Worm (Caenorhabditis elegans): ENCODE results near the gene F47D12.9.

F47D12.9 gene

DNA sequence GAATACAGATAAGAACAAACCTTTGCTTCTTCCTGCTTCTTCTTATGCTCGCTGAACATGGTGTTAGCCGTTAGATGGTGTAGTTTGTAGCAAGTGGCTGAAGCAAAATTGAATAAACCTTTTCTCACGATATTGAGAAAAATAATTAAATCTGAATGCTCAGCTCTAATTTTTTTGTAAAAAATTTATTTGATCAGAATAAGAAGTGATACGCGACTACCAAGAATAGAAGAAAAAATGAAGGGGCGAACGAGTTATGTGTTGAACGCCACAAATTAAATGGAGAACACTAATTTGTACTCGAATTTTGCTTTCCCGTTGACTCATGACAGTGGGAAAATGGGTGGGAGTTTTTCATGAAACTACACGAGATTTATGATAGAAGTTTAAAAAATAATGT, 40.0 kb upstream of the F47D12.9 start, which contains the start of gene C56G2.9:
Gene C56G2.9, minus strand, starts transcription at position 101 of the 400 bp plus-strand sequence.
- no peak for TF ChIP-seq Y55F3AM.14 (GFP tag; optimal IDR thresholded peaks at IDR 0.05)
- no peak for TF ChIP-seq mbf-1 (tag; optimal IDR thresholded peaks at IDR 0.05)
- TF ChIP-seq egl-27 (tag; optimal IDR thresholded peaks at IDR 0.05): no peak
- no peak for TF ChIP-seq blmp-1 (tag; optimal IDR thresholded peaks at IDR 0.05; ENCODE audit: insufficient read depth)
- no peak for TF ChIP-seq dmd-4 (tag; optimal IDR thresholded peaks at IDR 0.05)
- no peak for TF ChIP-seq ztf-4 (tag; optimal IDR thresholded peaks at IDR 0.05)

DNA sequence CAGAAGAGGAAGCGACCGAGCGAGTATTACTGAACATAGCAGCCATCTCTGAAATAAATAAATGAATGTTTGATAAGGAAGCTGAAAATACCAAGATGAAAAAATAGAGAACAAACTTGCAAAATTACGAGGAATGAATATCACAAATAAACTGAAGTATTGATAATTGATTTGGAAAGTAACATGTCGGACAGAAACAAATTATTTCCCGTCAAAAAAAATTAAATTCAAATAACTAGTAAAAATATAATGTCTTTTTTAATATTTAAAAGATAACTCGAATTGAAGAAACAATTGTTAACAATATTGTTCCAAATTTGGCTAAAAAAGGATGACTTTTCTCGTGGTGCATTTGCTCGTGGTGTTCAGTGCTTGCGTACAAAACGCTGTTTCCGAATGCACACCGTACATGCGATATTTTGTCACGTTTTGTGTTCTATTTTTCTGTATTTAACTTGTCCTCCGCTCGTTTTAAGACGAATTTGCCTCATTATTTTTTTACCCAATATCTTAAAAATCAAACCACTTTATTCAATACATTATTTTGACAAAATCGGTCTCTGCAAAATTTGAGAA, 38.8 kb upstream of the F47D12.9 start, which contains the start of gene rpn-13:
Gene rpn-13, minus strand, starts transcription at position 51 of the 576 bp plus-strand sequence.
- peak; percentile 48 for TF ChIP-seq gmeb-1 (tag; optimal IDR thresholded peaks at IDR 0.05)
- no peak for TF ChIP-seq nhr-6 (tag; optimal IDR thresholded peaks at IDR 0.05)
- TF ChIP-seq zag-1 (tag; optimal IDR thresholded peaks at IDR 0.05): no peak
- peak; percentile 86 to 98 for TF ChIP-seq lsy-2 (tag; optimal IDR thresholded peaks at IDR 0.05)
- TF ChIP-seq skn-1 (tag; optimal IDR thresholded peaks at IDR 0.05): peak; percentile 76
- TF ChIP-seq ceh-16 (tag; optimal IDR thresholded peaks at IDR 0.05): no peak
- peak; percentile 55 for TF ChIP-seq lin-13 (GFP tag; optimal IDR thresholded peaks at IDR 0.05)
- peak; percentile 36 for TF ChIP-seq fos-1 (tag; optimal IDR thresholded peaks at IDR 0.05)
- peak; percentile 58 for TF ChIP-seq crh-2 (tag; optimal IDR thresholded peaks at IDR 0.05)
- TF ChIP-seq unc-55 (GFP tag; optimal IDR thresholded peaks at IDR 0.05): peak; percentile 83
- TF ChIP-seq nhr-129 (tag; optimal IDR thresholded peaks at IDR 0.05): peak; percentile 79
- peak; percentile 81 for TF ChIP-seq C34F6.9 (tag; optimal IDR thresholded peaks at IDR 0.05)
- peak in 1 of 2 experiments; percentile 8 for TF ChIP-seq mdl-1 (tag; optimal IDR thresholded peaks at IDR 0.05)
- TF ChIP-seq F13H6.1 (tag; optimal IDR thresholded peaks at IDR 0.05): no peak
- TF ChIP-seq nhr-25 (tag; optimal IDR thresholded peaks at IDR 0.05): peak; percentile 38

DNA sequence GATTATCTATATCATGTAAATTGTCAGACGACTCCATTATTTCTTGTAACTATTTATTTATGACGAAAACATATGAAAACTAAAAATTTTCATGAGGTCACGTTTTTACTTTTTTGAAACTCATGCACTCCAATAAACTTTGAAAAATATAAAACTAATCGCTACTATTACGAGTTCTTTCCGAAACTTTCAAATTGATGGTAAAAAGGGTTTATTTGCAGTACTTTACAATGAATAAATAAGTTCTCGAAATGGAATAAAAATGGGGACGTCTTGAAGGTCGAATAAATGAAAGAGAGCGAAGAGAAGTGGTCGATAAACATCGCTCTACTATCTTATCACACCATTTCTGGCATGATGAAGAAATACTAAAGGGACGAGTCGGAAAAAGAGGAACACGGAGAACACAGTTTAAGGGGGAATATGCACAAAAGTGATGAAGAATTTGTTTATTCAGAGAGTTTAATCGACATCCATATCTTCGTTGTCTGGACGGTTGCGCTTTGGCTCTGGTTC, 36.8 kb upstream of the F47D12.9 start, which contains the start of gene let-767:
Gene let-767, minus strand, starts transcription at position 51 of the 516 bp plus-strand sequence.
- TF ChIP-seq egl-27 (tag; optimal IDR thresholded peaks at IDR 0.05) (no peak), dmd-4 (tag; optimal IDR thresholded peaks at IDR 0.05) (no peak), fos-1 (tag; optimal IDR thresholded peaks at IDR 0.05) (peak; percentile 35), crh-2 (tag; optimal IDR thresholded peaks at IDR 0.05) (peak; percentile 27), gmeb-1 (tag; optimal IDR thresholded peaks at IDR 0.05) (peak; percentile 25), sma-9 (GFP tag; optimal IDR thresholded peaks at IDR 0.05) (peak; percentile 6), sma-9 (tag; optimal IDR thresholded peaks at IDR 0.05) (no peak)

DNA sequence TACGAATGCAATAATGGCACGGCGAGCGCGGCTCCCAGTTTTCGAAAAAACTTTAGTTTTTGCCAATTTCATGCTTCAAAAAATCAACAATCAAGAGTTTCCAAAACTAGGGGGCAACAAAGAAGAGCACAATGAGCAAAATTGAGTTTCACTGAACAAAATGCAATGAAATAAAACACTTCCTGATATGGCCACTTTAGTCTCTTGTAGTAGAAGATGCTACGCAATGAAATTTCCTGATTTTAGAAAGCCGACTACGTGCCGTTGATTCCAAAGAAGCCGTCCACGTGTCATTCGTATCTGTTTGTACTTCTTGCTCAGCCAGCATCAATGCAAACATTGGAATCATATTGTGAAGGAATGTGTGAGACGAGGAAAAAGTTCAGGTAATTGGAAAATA, 31.2 kb upstream of the F47D12.9 start:
- TF ChIP-seq fos-1 (tag; optimal IDR thresholded peaks at IDR 0.05) (no peak), R02D3.7 (tag; optimal IDR thresholded peaks at IDR 0.05) (no peak), egl-27 (tag; optimal IDR thresholded peaks at IDR 0.05) (no peak), ZK546.5 (tag; optimal IDR thresholded peaks at IDR 0.05) (no peak), alr-1 (tag; optimal IDR thresholded peaks at IDR 0.05) (no peak), aly-2 (tag; optimal IDR thresholded peaks at IDR 0.05) (no peak), mbf-1 (tag; optimal IDR thresholded peaks at IDR 0.05) (no peak), sem-4 (tag; optimal IDR thresholded peaks at IDR 0.05) (no peak), ztf-1 (GFP tag; conservative IDR thresholded peaks at IDR 0.05) (no peak), ztf-11 (tag; optimal IDR thresholded peaks at IDR 0.05) (no peak), peb-1 (tag; optimal IDR thresholded peaks at IDR 0.05) (no peak), crh-2 (tag; optimal IDR thresholded peaks at IDR 0.05) (no peak), sma-3 (GFP tag; optimal IDR thresholded peaks at IDR 0.05) (no peak)

DNA sequence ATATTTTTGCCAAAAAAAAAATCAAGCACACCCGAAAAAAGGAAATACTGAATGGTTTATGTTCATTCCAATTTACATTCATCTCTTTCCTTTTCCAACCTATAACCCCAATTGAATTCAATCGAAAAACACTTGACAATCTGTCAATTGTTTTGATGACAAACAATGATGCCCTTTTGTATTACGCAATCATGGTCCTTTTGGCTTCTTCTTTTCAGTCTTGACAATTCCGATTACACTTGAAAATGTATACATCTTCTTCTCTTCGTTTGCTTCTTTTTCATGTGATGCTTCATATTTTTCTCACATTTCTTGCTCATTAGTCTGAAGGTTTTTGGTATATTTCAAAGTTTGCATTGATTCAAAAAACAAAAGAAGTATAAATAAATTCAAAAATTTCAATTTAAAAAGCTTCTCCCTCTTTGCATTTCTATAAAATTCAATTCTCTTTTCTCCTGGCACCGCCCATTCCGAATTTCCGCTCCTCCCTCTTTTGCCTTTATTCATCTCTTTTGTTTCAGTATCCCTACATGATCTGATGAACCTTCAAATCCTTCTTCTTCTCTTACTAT, 28.1 kb upstream of the F47D12.9 start, which contains the start of gene C56G2.4:
Gene C56G2.4, plus strand, starts transcription at position 522 of the 572 bp plus-strand sequence.
- no peak for TF ChIP-seq lin-39 (tag; optimal IDR thresholded peaks at IDR 0.05)
- TF ChIP-seq ama-1 (optimal IDR thresholded peaks at IDR 0.05): no peak
- no peak for TF ChIP-seq lin-13 (GFP tag; optimal IDR thresholded peaks at IDR 0.05)
- TF ChIP-seq lin-11 (tag; optimal IDR thresholded peaks at IDR 0.05): no peak
- TF ChIP-seq nhr-23 (tag; optimal IDR thresholded peaks at IDR 0.05): no peak
- TF ChIP-seq ztf-4 (tag; optimal IDR thresholded peaks at IDR 0.05): no peak
- no peak for TF ChIP-seq nhr-129 (tag; optimal IDR thresholded peaks at IDR 0.05)
- TF ChIP-seq sma-3 (GFP tag; optimal IDR thresholded peaks at IDR 0.05): no peak
- no peak for TF ChIP-seq nhr-25 (tag; optimal IDR thresholded peaks at IDR 0.05)
- TF ChIP-seq sma-9 (GFP tag; optimal IDR thresholded peaks at IDR 0.05): no peak
- TF ChIP-seq sma-9 (tag; optimal IDR thresholded peaks at IDR 0.05): no peak
- TF ChIP-seq Y55F3AM.14 (GFP tag; optimal IDR thresholded peaks at IDR 0.05): no peak
- no peak for TF ChIP-seq mdl-1 (tag; optimal IDR thresholded peaks at IDR 0.05)
- TF ChIP-seq aly-2 (tag; optimal IDR thresholded peaks at IDR 0.05): no peak
- no peak for TF ChIP-seq ZK546.5 (tag; optimal IDR thresholded peaks at IDR 0.05)
- no peak for TF ChIP-seq zag-1 (tag; optimal IDR thresholded peaks at IDR 0.05)
- no peak for TF ChIP-seq C34F6.9 (tag; optimal IDR thresholded peaks at IDR 0.05)
- no peak for TF ChIP-seq mbf-1 (tag; optimal IDR thresholded peaks at IDR 0.05)
- no peak for TF ChIP-seq R02D3.7 (tag; optimal IDR thresholded peaks at IDR 0.05)
- no peak for TF ChIP-seq nhr-12 (tag; optimal IDR thresholded peaks at IDR 0.05)
- no peak for TF ChIP-seq mab-5 (tag; optimal IDR thresholded peaks at IDR 0.05)

Measured in whole organism, L2 larva.